Fruit fly (Drosophila melanogaster) whole organism, pupa: Measurements from ENCODE around the gene CG12395.

Source experiments
- CG10348 ChIP-seq: fragments of 200-800 bp; sonication (Bioruptor generic); IDR thresholded peaks from 2 replicates; pipeline ENCODE4 v1.3.6; 2022; ENCODE audit warnings: missing biosample characterization, missing genetic modification characterization
- CG12605 ChIP-seq: fragments of 200-800 bp; sonication (Bioruptor generic); IDR thresholded peaks from 2 replicates; pipeline ENCODE4 v1.3.6; 2022; ENCODE audit warnings: missing biosample characterization, missing genetic modification characterization
- CG13204 ChIP-seq: fragments of 200-800 bp; sonication (Bioruptor generic); optimal IDR thresholded peaks from 2 replicates; lab custom pipeline; 2018; ENCODE audit warnings: missing biosample characterization, mild to moderate bottlenecking, missing genetic modification characterization, moderate library complexity
- CG14655 ChIP-seq: fragments of 200-800 bp; sonication (Bioruptor generic); optimal IDR thresholded peaks from 3 replicates; lab custom pipeline; 2017; ENCODE audit warnings: mild to moderate bottlenecking, missing biosample characterization, missing genetic modification reagents, missing genetic modification characterization
- CG15710 ChIP-seq: fragments of 200-800 bp; sonication (Bioruptor generic); optimal IDR thresholded peaks from 2 replicates; lab custom pipeline; 2018; ENCODE audit warnings: missing biosample characterization, mild to moderate bottlenecking, missing genetic modification characterization, moderate library complexity
- CG17806 ChIP-seq: fragments of 200-800 bp; sonication (Bioruptor generic); optimal IDR thresholded peaks from 2 replicates; lab custom pipeline; 2018; ENCODE audit warnings: missing biosample characterization, mild to moderate bottlenecking, missing genetic modification characterization, moderate library complexity
- CG32121 ChIP-seq: fragments of 200-800 bp; sonication (Bioruptor generic); IDR thresholded peaks from 2 replicates; pipeline ENCODE4 v1.3.6; 2022; ENCODE audit warnings: missing biosample characterization, missing genetic modification characterization
- CG34367 ChIP-seq: fragments of 200-800 bp; sonication (Bioruptor generic); optimal IDR thresholded peaks from 2 replicates; lab custom pipeline; 2018; ENCODE audit warnings: missing biosample characterization, mild to moderate bottlenecking, missing genetic modification characterization
- CG4496 ChIP-seq: fragments of 200-800 bp; sonication (Bioruptor generic); IDR thresholded peaks from 3 replicates; pipeline ENCODE4 v1.3.6; 2022; ENCODE audit warnings: missing biosample characterization, missing genetic modification characterization
- CG8159 ChIP-seq: fragments of 200-800 bp; sonication (Bioruptor generic); optimal IDR thresholded peaks from 3 replicates; lab custom pipeline; 2018; ENCODE audit warnings: missing biosample characterization, mild to moderate bottlenecking, missing genetic modification characterization, moderate library complexity
- CG8301 ChIP-seq: fragments of 200-800 bp; sonication (Bioruptor generic); optimal IDR thresholded peaks from 2 replicates; lab custom pipeline; 2018; ENCODE audit warnings: missing biosample characterization, mild to moderate bottlenecking, missing genetic modification characterization
- CG9948 ChIP-seq: fragments of 200-800 bp; sonication (Bioruptor generic); optimal IDR thresholded peaks from 2 replicates; lab custom pipeline; 2018; ENCODE audit warnings: missing biosample characterization, mild to moderate bottlenecking, missing genetic modification characterization, moderate library complexity
- D1 ChIP-seq: fragments of 200-800 bp; sonication (Bioruptor generic); optimal IDR thresholded peaks from 2 replicates; lab custom pipeline; 2018; ENCODE audit warnings: missing biosample characterization, mild to moderate bottlenecking, missing genetic modification characterization, moderate library complexity
- EcR ChIP-seq: fragments of 200-800 bp; sonication (Bioruptor generic); optimal IDR thresholded peaks from 3 replicates; lab custom pipeline; 2019; ENCODE audit warnings: missing biosample characterization, missing genetic modification characterization, mild to moderate bottlenecking, moderate library complexity, missing genetic modification reagents
- Ets98B ChIP-seq: fragments of 200-800 bp; sonication (Bioruptor generic); IDR thresholded peaks from 2 replicates; pipeline ENCODE4 v1.3.6; 2022; ENCODE audit warnings: missing biosample characterization, missing genetic modification characterization
- Pif1A ChIP-seq: fragments of 200-800 bp; sonication (Bioruptor generic); optimal IDR thresholded peaks from 3 replicates; lab custom pipeline; 2016; ENCODE audit warnings: missing biosample characterization, missing genetic modification characterization
- Pif1B ChIP-seq: fragments of 200-800 bp; sonication (Bioruptor generic); optimal IDR thresholded peaks from 3 replicates; lab custom pipeline; 2016; ENCODE audit warnings: missing biosample characterization, missing genetic modification characterization
- Snoo ChIP-seq: fragments of 200-800 bp; sonication (Bioruptor generic); optimal IDR thresholded peaks from 3 replicates; lab custom pipeline; 2017; ENCODE audit warnings: missing biosample characterization, mild to moderate bottlenecking, missing genetic modification characterization, inconsistent platforms
- fd96Ca ChIP-seq: fragments of 200-800 bp; sonication (Bioruptor generic); IDR thresholded peaks from 3 replicates; pipeline ENCODE4 v1.3.6; 2022; ENCODE audit warnings: missing biosample characterization, missing genetic modification characterization
- gl ChIP-seq: fragments of 200-800 bp; sonication (Bioruptor generic); optimal IDR thresholded peaks from 2 replicates; lab custom pipeline; 2018; ENCODE audit warnings: missing biosample characterization, mild to moderate bottlenecking, missing genetic modification characterization
- rn ChIP-seq: fragments of 200-800 bp; sonication (Bioruptor generic); IDR thresholded peaks from 2 replicates; pipeline ENCODE4 v1.3.6; 2022; ENCODE audit warnings: missing biosample characterization, missing genetic modification characterization

CG12395 gene

DNA sequence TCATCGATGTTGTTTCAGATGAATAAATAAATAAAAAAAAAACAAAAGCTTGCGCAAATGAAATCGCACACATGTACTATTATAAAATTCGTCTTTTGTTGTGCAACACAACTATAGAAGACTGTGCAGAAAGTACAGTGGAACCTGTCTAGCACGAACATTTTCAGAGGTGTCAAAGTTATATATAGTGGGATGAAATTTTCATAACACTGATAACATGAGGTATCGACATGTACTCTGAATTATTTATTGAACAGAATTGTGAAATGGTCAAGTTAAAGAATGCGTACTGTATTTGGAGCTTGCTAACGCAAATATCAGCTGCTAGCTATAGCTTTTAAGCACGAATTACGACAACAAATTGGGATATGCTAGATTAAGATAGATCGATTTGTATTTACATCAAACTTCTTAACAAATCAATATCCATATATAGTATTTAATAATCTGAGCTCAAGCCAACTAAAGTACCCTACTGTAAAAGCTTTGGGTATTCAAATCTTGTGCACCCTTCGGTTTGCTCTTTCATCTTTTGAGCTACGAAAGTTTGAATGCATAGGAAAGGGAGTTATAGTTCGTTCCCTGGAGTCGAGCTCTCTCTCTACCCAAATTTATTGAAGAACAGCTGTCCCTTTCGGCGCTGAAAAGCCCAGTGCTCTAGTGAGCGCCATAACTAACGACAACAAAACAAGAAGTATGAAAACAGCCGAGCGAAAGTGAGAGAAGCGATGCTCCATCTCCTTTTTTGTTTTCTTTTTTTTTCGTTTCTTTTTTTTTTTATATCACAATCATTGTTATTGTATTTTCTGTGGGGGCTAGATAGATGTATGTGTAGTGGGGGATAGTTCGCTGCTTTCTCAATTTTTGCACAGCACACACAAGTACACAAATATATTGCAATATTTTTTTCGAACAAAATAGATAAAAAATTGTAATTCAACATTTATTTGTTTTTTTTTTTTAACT is 27.8 kb upstream of the CG12395 start:
- peak; percentile 61 for TF ChIP-seq CG15710
- TF ChIP-seq CG13204 (GFP tag; lab: Kevin White, UChicago), result no peak
- peak; percentile 74 for TF ChIP-seq CG10348 (GFP tag; lab: Robert Waterston, UW)
- TF ChIP-seq Ets98B (GFP tag; lab: Robert Waterston, UW), result peak; percentile 93
- peak; percentile 83 for TF ChIP-seq CG12605
- peak; percentile 54 for TF ChIP-seq Snoo
- peak; percentile 72 for TF ChIP-seq CG8301
- peak; percentile 45 for TF ChIP-seq CG9948 (tag; lab: Kevin White, UChicago)
- TF ChIP-seq rn, result peak; percentile 68; the same call in 1 of the 2 replicates
- no peak for TF ChIP-seq EcR (GFP tag; lab: Kevin White, UChicago)
- peak; percentile 56 for TF ChIP-seq Pif1A
- TF ChIP-seq CG14655 (GFP tag; lab: Kevin White, UChicago), result peak; percentile 66
- TF ChIP-seq Pif1B (GFP tag; lab: Kevin White, UChicago), result peak; percentile 47
- TF ChIP-seq CG17806, result peak; percentile 60
- TF ChIP-seq CG34367 (tag; lab: Kevin White, UChicago), result peak; percentile 45
- no peak for TF ChIP-seq D1 (tag; lab: Kevin White, UChicago)
- peak; percentile 60 for TF ChIP-seq CG8159 (tag; lab: Kevin White, UChicago)
- peak; percentile 96 for TF ChIP-seq CG4496 (GFP tag; lab: Robert Waterston, UW)
- TF ChIP-seq fd96Ca (GFP tag; lab: Robert Waterston, UW), result peak; percentile 85
- TF ChIP-seq CG32121 (GFP tag; lab: Robert Waterston, UW), result peak; percentile 89
- no peak for TF ChIP-seq gl (tag; lab: Kevin White, UChicago)

DNA sequence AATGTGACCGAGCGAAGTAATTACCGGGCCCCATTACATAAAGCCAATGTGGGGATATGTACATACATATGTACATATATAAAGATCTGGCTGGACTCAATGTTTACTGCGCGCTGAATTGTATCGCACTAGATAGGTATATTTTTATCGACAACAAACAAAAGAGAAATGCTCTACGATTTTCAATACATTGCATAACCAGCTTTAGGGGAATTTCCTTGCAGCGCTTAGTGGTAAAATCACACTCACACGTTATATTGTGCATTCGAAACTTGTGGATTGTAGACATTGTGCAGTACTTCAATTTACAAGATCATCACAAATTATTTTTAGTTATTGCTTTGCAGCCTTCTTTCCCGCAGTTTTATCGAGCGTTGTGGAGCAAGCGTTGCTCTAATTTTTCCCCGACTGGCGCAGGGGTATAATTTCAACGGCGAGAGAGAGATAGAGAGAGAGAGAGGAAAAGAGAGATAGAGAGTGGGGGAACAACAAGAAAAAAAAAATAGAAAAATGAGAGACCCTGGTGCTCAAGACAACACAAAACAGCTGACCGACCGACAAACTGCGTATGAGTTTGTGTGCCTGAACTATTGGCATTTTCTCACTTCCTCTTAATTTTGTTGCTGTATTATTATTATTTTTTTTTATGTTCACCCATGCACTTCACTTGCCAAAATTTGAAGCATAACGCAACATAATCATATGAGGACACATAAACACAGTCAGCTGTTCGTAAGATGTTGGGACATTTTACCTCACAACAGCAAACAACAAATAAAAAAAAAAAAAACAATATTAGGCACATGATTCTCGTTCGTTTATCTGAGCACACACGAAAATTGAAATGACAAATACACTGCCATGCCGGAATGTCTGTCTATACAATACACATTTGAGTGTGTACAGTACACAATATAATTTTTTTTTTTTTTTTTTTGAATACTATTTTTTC is 26.6 kb upstream of the CG12395 start:
- TF ChIP-seq CG8301 (no peak), CG15710 (no peak), CG4496 (GFP tag; lab: Robert Waterston, UW) (peak; percentile 67), rn (no peak), CG8159 (tag; lab: Kevin White, UChicago) (no peak), EcR (GFP tag; lab: Kevin White, UChicago) (no peak), CG12605 (peak; percentile 39; the same call in 1 of the 2 replicates), Pif1B (GFP tag; lab: Kevin White, UChicago) (no peak), CG9948 (tag; lab: Kevin White, UChicago) (no peak), CG17806 (no peak), Ets98B (GFP tag; lab: Robert Waterston, UW) (peak; percentile 39), gl (tag; lab: Kevin White, UChicago) (no peak), CG13204 (GFP tag; lab: Kevin White, UChicago) (no peak), Pif1A (no peak), CG14655 (GFP tag; lab: Kevin White, UChicago) (no peak), fd96Ca (GFP tag; lab: Robert Waterston, UW) (no peak), CG32121 (GFP tag; lab: Robert Waterston, UW) (0 out of 2 replicates have a peak, but pooled peaks have one; percentile 12), CG10348 (GFP tag; lab: Robert Waterston, UW) (no peak)
- TF ChIP-seq, all 21 proteins: peak for 4

DNA sequence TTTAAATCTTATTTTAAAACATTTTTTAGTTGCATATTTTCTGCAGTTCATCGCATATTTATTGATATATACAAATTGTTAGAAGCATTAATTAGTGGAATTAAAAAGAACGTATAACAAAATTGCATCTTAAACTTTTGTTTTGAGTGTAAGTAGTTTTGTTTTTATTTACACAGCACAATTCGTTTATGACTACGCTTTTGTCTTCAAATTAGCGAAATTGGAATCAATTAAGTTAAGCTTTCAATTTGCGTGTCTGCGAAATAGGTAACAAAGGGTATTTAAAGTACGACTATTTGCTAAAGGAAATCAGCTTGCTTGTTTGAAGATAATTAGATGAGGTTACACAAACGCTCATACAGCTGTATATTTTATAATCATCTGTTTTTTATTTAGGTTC is 25.6 kb upstream of the CG12395 start:
- no peak for TF ChIP-seq gl (tag; lab: Kevin White, UChicago)
- TF ChIP-seq CG32121 (GFP tag; lab: Robert Waterston, UW), result no peak
- no peak for TF ChIP-seq EcR (GFP tag; lab: Kevin White, UChicago)
- no peak for TF ChIP-seq fd96Ca (GFP tag; lab: Robert Waterston, UW)
- no peak for TF ChIP-seq CG13204 (GFP tag; lab: Kevin White, UChicago)

DNA sequence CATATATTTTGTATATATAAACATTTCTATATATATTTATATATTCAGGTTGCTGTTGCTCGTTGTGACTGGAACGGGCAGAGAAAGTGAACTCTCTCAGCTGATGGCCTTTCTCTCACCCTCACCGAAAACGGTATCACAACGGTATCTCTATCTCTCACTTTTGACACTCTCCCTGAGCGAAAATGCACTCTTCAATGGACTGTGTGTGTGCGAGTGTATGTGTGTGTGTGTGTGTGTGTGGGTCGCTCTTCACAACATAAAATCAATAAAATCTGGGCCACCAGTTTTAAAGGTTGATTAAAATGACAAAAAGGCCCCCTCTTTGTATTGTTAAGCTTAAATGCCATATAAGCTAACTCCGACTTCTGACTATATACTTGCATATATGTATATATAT is 24.8 kb upstream of the CG12395 start:
- TF ChIP-seq CG12605 (no peak), Pif1A (no peak), CG17806 (no peak), Pif1B (GFP tag; lab: Kevin White, UChicago) (no peak), CG9948 (tag; lab: Kevin White, UChicago) (no peak), fd96Ca (GFP tag; lab: Robert Waterston, UW) (no peak), Snoo (no peak), CG8159 (tag; lab: Kevin White, UChicago) (no peak), CG13204 (GFP tag; lab: Kevin White, UChicago) (no peak), CG8301 (no peak), CG32121 (GFP tag; lab: Robert Waterston, UW) (no peak), CG15710 (no peak), D1 (tag; lab: Kevin White, UChicago) (no peak)
